Worm (Caenorhabditis elegans): ENCODE data around the gene grld-1.

ce11 chrIV:80943-81342 is 44.8 kb downstream of the grld-1 start:
- TF ChIP-seq ztf-3 (GFP tag; optimal IDR thresholded peaks at IDR 0.05) (no peak), hrde-1 (tag; optimal IDR thresholded peaks at IDR 0.05; ENCODE audit: borderline replicate concordance) (no peak), sea-2 (GFP tag; IDR thresholded peaks at IDR 0.05) (no peak), snpc-1.1 (tag; optimal IDR thresholded peaks at IDR 0.05; ENCODE audit: insufficient read depth) (no peak)
